Worm (Caenorhabditis elegans): ENCODE data around the gene cyp-33B1.

cyp-33B1 gene

ce11 chrV:9079965-9080432, 38.9 kb downstream of the cyp-33B1 start:
- peak; percentile 11 for TF ChIP-seq lin-14 (GFP tag; optimal IDR thresholded peaks at IDR 0.05)
- TF ChIP-seq snu-23 (GFP tag; optimal IDR thresholded peaks at IDR 0.05), result no peak
- TF ChIP-seq nhr-90 (tag; optimal IDR thresholded peaks at IDR 0.05; ENCODE audit: poor library complexity), result peak; percentile 52
- TF ChIP-seq unc-130 (tag; optimal IDR thresholded peaks at IDR 0.05), result no peak
- peak in 1 of 2 experiments; percentile 65 for TF ChIP-seq mdl-1 (tag; optimal IDR thresholded peaks at IDR 0.05)
- peak; percentile 97 for TF ChIP-seq elt-2 (tag; optimal IDR thresholded peaks at IDR 0.05)
- no peak for TF ChIP-seq nhr-85 (tag)
- no peak for TF ChIP-seq mep-1 (tag; optimal IDR thresholded peaks at IDR 0.05)
- peak; percentile 33 for TF ChIP-seq nhr-20 (tag; optimal IDR thresholded peaks at IDR 0.05)
- TF ChIP-seq nhr-19 (GFP tag; conservative IDR thresholded peaks at IDR 0.05), result peak; percentile 25; the same call in 1 of the 2 replicates
- TF ChIP-seq egl-13 (tag; optimal IDR thresholded peaks at IDR 0.05), result peak; percentile 14
- no peak for TF ChIP-seq efl-1 (optimal IDR thresholded peaks at IDR 0.05)
- peak in 1 of 2 experiments; percentile 89 for TF ChIP-seq efl-1 (GFP tag; optimal IDR thresholded peaks at IDR 0.05 in 1 of 2)
- no peak for TF ChIP-seq aly-2 (tag; optimal IDR thresholded peaks at IDR 0.05)
- TF ChIP-seq lin-35 (GFP tag; optimal IDR thresholded peaks at IDR 0.05), result peak in 1 of 2 experiments; percentile 53
- TF ChIP-seq nhr-71 (tag; optimal IDR thresholded peaks at IDR 0.05), result peak; percentile 46

ce11 chrV:9081410-9081809, 40.3 kb downstream of the cyp-33B1 start:
- TF ChIP-seq elt-2 (tag; optimal IDR thresholded peaks at IDR 0.05), result peak; percentile 26
- TF ChIP-seq lin-14 (GFP tag; optimal IDR thresholded peaks at IDR 0.05), result peak; percentile 24
- TF ChIP-seq jun-1 (tag; optimal IDR thresholded peaks at IDR 0.05), result peak; percentile 16
- TF ChIP-seq mdl-1 (tag; optimal IDR thresholded peaks at IDR 0.05), result peak in 1 of 2 experiments; percentile 7
- no peak for TF ChIP-seq mef-2 (tag; optimal IDR thresholded peaks at IDR 0.05)

ce11 chrV:9082350-9082749, 41.2 kb downstream of the cyp-33B1 start:
- TF ChIP-seq zip-4 (GFP tag; optimal IDR thresholded peaks at IDR 0.05), result no peak
- peak; percentile 62 for TF ChIP-seq blmp-1 (tag; optimal IDR thresholded peaks at IDR 0.05)

- TF ChIP-seq irx-1 (tag; optimal IDR thresholded peaks at IDR 0.05) (no peak), swsn-7 (tag; optimal IDR thresholded peaks at IDR 0.05) (no peak), nhr-11 (tag; optimal IDR thresholded peaks at IDR 0.05) (no peak), ceh-90 (tag; optimal IDR thresholded peaks at IDR 0.05) (no peak), dpl-1 (GFP tag; optimal IDR thresholded peaks at IDR 0.05) (no peak), dsc-1 (tag; optimal IDR thresholded peaks at IDR 0.05) (no peak), hlh-17 (GFP tag; optimal IDR thresholded peaks at IDR 0.05; ENCODE audit: borderline replicate concordance) (no peak), tbx-2 (tag; optimal IDR thresholded peaks at IDR 0.05) (peak; percentile 27), hlh-4 (tag; optimal IDR thresholded peaks at IDR 0.05) (no peak), nhr-85 (tag) (peak; percentile 80), ztf-11 (tag; optimal IDR thresholded peaks at IDR 0.05) (no peak), fkh-10 (GFP tag; optimal IDR thresholded peaks at IDR 0.05) (no peak), C34B4.2 (tag; optimal IDR thresholded peaks at IDR 0.05) (no peak), mef-2 (tag; optimal IDR thresholded peaks at IDR 0.05) (no peak), pax-3 (tag; optimal IDR thresholded peaks at IDR 0.05) (no peak), sox-4 (tag; optimal IDR thresholded peaks at IDR 0.05) (no peak), efl-3 (GFP tag; optimal IDR thresholded peaks at IDR 0.05) (no peak), nhr-19 (GFP tag; conservative IDR thresholded peaks at IDR 0.05) (0 out of 2 replicates have a peak, but pooled peaks have one; percentile 23), lsy-2 (tag; optimal IDR thresholded peaks at IDR 0.05) (no peak), mab-9 (GFP tag; IDR thresholded peaks at IDR 0.05) (no peak), lin-13 (GFP tag; optimal IDR thresholded peaks at IDR 0.05) (no peak), elt-2 (tag; optimal IDR thresholded peaks at IDR 0.05) (no peak), nhr-47 (tag; optimal IDR thresholded peaks at IDR 0.05) (no peak), hpl-2 (GFP tag; optimal IDR thresholded peaks at IDR 0.05) (no peak), ceh-63 (GFP tag; optimal IDR thresholded peaks at IDR 0.05) (no peak), nhr-90 (tag; optimal IDR thresholded peaks at IDR 0.05; ENCODE audit: poor library complexity) (no peak), nhr-12 (tag; optimal IDR thresholded peaks at IDR 0.05) (no peak), nhr-84 (tag; optimal IDR thresholded peaks at IDR 0.05) (no peak), sptf-1 (tag; optimal IDR thresholded peaks at IDR 0.05) (no peak), lir-3 (tag; optimal IDR thresholded peaks at IDR 0.05; ENCODE audit: poor library complexity) (no peak), ama-1 (optimal IDR thresholded peaks at IDR 0.05) (no peak), ces-1 (GFP tag; optimal IDR thresholded peaks at IDR 0.05) (no peak)
These were observed 43.1 kb downstream of the cyp-33B1 start for ce11 chrV:9084252-9084651.
